Fruit fly (Drosophila melanogaster) whole organism, embryonic: ENCODE results near the gene Gyc88E.
A peak's percentile ranks its signal among the peaks of the same experiment; 100 is the strongest.

Source experiments
- Abd-B ChIP-seq: fragments of 200-800 bp; sonication (Bioruptor generic); optimal IDR thresholded peaks from 2 replicates; lab custom pipeline; 2018; ENCODE audit warnings: missing biosample characterization, mild to moderate bottlenecking, missing genetic modification characterization, moderate library complexity
- Bdp1 ChIP-seq: fragments of 200-800 bp; sonication (Bioruptor generic); optimal IDR thresholded peaks from 3 replicates; lab custom pipeline; 2016; ENCODE audit warnings: missing biosample characterization, missing genetic modification characterization
- CG12659 ChIP-seq: fragments of 200-800 bp; sonication (Bioruptor generic); optimal IDR thresholded peaks from 3 replicates; lab custom pipeline; 2017; ENCODE audit warnings: mild to moderate bottlenecking, missing biosample characterization, missing genetic modification reagents, missing genetic modification characterization
- CG14710 ChIP-seq: fragments of 200-800 bp; sonication (Bioruptor generic); optimal IDR thresholded peaks from 3 replicates; lab custom pipeline; 2019; ENCODE audit warnings: missing biosample characterization, mild to moderate bottlenecking, missing genetic modification characterization, moderate library complexity
- CG16863 ChIP-seq: fragments of 200-800 bp; sonication (Bioruptor generic); optimal IDR thresholded peaks from 3 replicates; lab custom pipeline; 2016; ENCODE audit warnings: missing biosample characterization, missing genetic modification characterization
- CG17568 ChIP-seq: fragments of 200-800 bp; sonication (Bioruptor generic); optimal IDR thresholded peaks from 2 replicates; lab custom pipeline; 2018; ENCODE audit warnings: missing biosample characterization, mild to moderate bottlenecking, missing genetic modification characterization, moderate library complexity
- CG2875 ChIP-seq: fragments of 200-800 bp; sonication (Bioruptor generic); optimal IDR thresholded peaks from 2 replicates; lab custom pipeline; 2017; ENCODE audit warnings: missing biosample characterization, mild to moderate bottlenecking, missing genetic modification characterization, missing genetic modification reagents
- CG32772 ChIP-seq: fragments of 200-800 bp; sonication (Bioruptor generic); IDR thresholded peaks from 2 replicates; pipeline ENCODE4 v1.3.6; 2022; ENCODE audit warnings: missing biosample characterization, missing genetic modification characterization
- CG4328 ChIP-seq: fragments of 200-800 bp; sonication (Bioruptor generic); optimal IDR thresholded peaks from 3 replicates; lab custom pipeline; 2017; ENCODE audit warnings: missing biosample characterization, missing genetic modification reagents, missing genetic modification characterization
- CG4360 ChIP-seq: fragments of 200-800 bp; sonication (Bioruptor generic); IDR thresholded peaks from 2 replicates; pipeline ENCODE4 v1.3.6; 2022; ENCODE audit warnings: missing biosample characterization, missing genetic modification characterization
- CG5180 ChIP-seq: fragments of 200-800 bp; sonication (Bioruptor generic); optimal IDR thresholded peaks from 3 replicates; lab custom pipeline; 2017; ENCODE audit warnings: missing biosample characterization, missing genetic modification characterization, mild to moderate bottlenecking, moderate library complexity, missing genetic modification reagents
- CG6654 ChIP-seq: fragments of 200-800 bp; sonication (Bioruptor generic); optimal IDR thresholded peaks from 2 replicates; lab custom pipeline; 2017; ENCODE audit warnings: missing biosample characterization, mild to moderate bottlenecking, missing genetic modification characterization
- CG8281 ChIP-seq: fragments of 200-800 bp; sonication (Bioruptor generic); optimal IDR thresholded peaks from 2 replicates; lab custom pipeline; 2018; ENCODE audit warnings: missing biosample characterization, mild to moderate bottlenecking, missing genetic modification characterization, moderate library complexity
- CG8478 ChIP-seq: fragments of >200 bp; optimal IDR thresholded peaks from 2 replicates; lab custom pipeline; 2018
- CG9817 ChIP-seq: fragments of 200-800 bp; sonication (Bioruptor generic); optimal IDR thresholded peaks from 2 replicates; lab custom pipeline; 2018; ENCODE audit warnings: missing biosample characterization, mild to moderate bottlenecking, missing genetic modification characterization, moderate library complexity
- Eip74EF ChIP-seq, 2 experiments: fragments of 200-800 bp in 1 of 2; fragments of >200 bp in 1 of 2; sonication (Bioruptor generic) in 1 of 2; optimal IDR thresholded peaks; 2 replicates each; lab custom pipeline; 2017 to 2019; ENCODE audit warnings: missing biosample characterization in 2 of 2, missing genetic modification characterization in 2 of 2, mild to moderate bottlenecking in 1 of 2, moderate library complexity in 1 of 2
- Ets65A ChIP-seq: fragments of 200-800 bp; sonication (Bioruptor generic); peaks from one replicate; lab custom pipeline; 2016; ENCODE audit warnings: missing biosample characterization, missing genetic modification characterization
- Med ChIP-seq: fragments of 200-800 bp; sonication (Bioruptor generic); peaks from one replicate; lab custom pipeline; 2016; ENCODE audit warnings: missing biosample characterization, missing genetic modification characterization, mild to moderate bottlenecking, inconsistent platforms, moderate library complexity
- Pdp1 ChIP-seq, 2 experiments: fragments of 200-800 bp; sonication (Bioruptor generic); optimal IDR thresholded peaks; 3 replicates each; lab custom pipeline; 2016; ENCODE audit warnings: missing biosample characterization in 2 of 2, missing genetic modification characterization in 2 of 2, mild to moderate bottlenecking in 1 of 2, moderate library complexity in 1 of 2
- abd-A ChIP-seq: fragments of 200-800 bp; sonication (Bioruptor generic); optimal IDR thresholded peaks from 3 replicates; lab custom pipeline; 2019; ENCODE audit warnings: missing biosample characterization, mild to moderate bottlenecking, missing genetic modification characterization, moderate library complexity
- amos ChIP-seq: fragments of 200-800 bp; sonication (Bioruptor generic); IDR thresholded peaks from 2 replicates; pipeline ENCODE4 v1.3.6; 2022; ENCODE audit warnings: missing biosample characterization, missing genetic modification characterization; ENCODE audit not compliant: partially characterized antibody
- cad ChIP-seq: fragments of >200 bp; optimal IDR thresholded peaks from 2 replicates; lab custom pipeline; 2017; ENCODE audit warnings: missing biosample characterization, missing genetic modification characterization
- chinmo ChIP-seq: fragments of 200-800 bp; sonication (Bioruptor generic); IDR thresholded peaks from 4 replicates; pipeline ENCODE4 v1.3.6; 2022; ENCODE audit warnings: missing biosample characterization, missing genetic modification characterization; ENCODE audit not compliant: partially characterized antibody
- chm ChIP-seq: fragments of 200-800 bp; sonication (Bioruptor generic); IDR thresholded peaks from 2 replicates; pipeline ENCODE4 v1.3.6; 2022; ENCODE audit warnings: missing biosample characterization, missing genetic modification characterization
- gcm ChIP-seq: fragments of 200-800 bp; sonication (Bioruptor generic); optimal IDR thresholded peaks from 2 replicates; lab custom pipeline; 2019; ENCODE audit warnings: missing biosample characterization, mild to moderate bottlenecking, missing genetic modification characterization, moderate library complexity
- gsb ChIP-seq: fragments of 200-800 bp; sonication (Bioruptor generic); IDR thresholded peaks from 2 replicates; pipeline ENCODE4 v1.3.6; 2022; ENCODE audit warnings: missing biosample characterization, missing genetic modification characterization
- lilli ChIP-seq: fragments of 200-800 bp; sonication (Bioruptor generic); optimal IDR thresholded peaks from 3 replicates; lab custom pipeline; 2016; ENCODE audit warnings: missing biosample characterization, missing genetic modification characterization
- luna ChIP-seq: fragments of 200-800 bp; sonication (Bioruptor generic); optimal IDR thresholded peaks from 2 replicates; lab custom pipeline; 2016; ENCODE audit warnings: missing biosample characterization, missing genetic modification characterization
- nmo ChIP-seq: fragments of 200-800 bp; sonication (Bioruptor generic); optimal IDR thresholded peaks from 2 replicates; lab custom pipeline; 2018; ENCODE audit warnings: missing biosample characterization, mild to moderate bottlenecking, missing genetic modification characterization, moderate library complexity
- oc ChIP-seq: fragments of 200-800 bp; sonication (Bioruptor generic); optimal IDR thresholded peaks from 2 replicates; lab custom pipeline; 2018; ENCODE audit warnings: missing biosample characterization, mild to moderate bottlenecking, missing genetic modification characterization, moderate library complexity
- pzg ChIP-seq: fragments of 200-800 bp; sonication (Bioruptor generic); optimal IDR thresholded peaks from 3 replicates; lab custom pipeline; 2018; ENCODE audit warnings: missing biosample characterization, mild to moderate bottlenecking, missing genetic modification characterization, moderate library complexity
- sd ChIP-seq: fragments of 200-800 bp; sonication (Bioruptor generic); optimal IDR thresholded peaks from 3 replicates; lab custom pipeline; 2018; ENCODE audit warnings: missing biosample characterization, mild to moderate bottlenecking, missing genetic modification characterization, moderate library complexity
- sens-2 ChIP-seq: fragments of 200-800 bp; sonication (Bioruptor generic); IDR thresholded peaks from 2 replicates; pipeline ENCODE4 v1.3.6; 2022; ENCODE audit warnings: missing biosample characterization, missing genetic modification characterization
- seq ChIP-seq: fragments of 200-800 bp; sonication (Bioruptor generic); IDR thresholded peaks from 2 replicates; pipeline ENCODE4 v1.3.6; 2022; ENCODE audit warnings: missing biosample characterization, missing genetic modification characterization
- sr ChIP-seq: fragments of 200-800 bp; sonication (Bioruptor generic); IDR thresholded peaks from 3 replicates; pipeline ENCODE4 v1.3.6; 2022; ENCODE audit warnings: missing biosample characterization, missing genetic modification characterization
- tx ChIP-seq: fragments of 200-800 bp; sonication (Bioruptor generic); optimal IDR thresholded peaks from 2 replicates; lab custom pipeline; 2016; ENCODE audit warnings: missing biosample characterization, missing genetic modification characterization
- vvl ChIP-seq: fragments of 200-800 bp; sonication (Bioruptor generic); IDR thresholded peaks from 2 replicates; pipeline ENCODE4 v1.3.6; 2022; ENCODE audit warnings: missing biosample characterization, missing genetic modification characterization

Gyc88E gene

dm6 chr3R:15124559-15124958 lies 25.6 kb upstream of the Gyc88E start:
- TF ChIP-seq Pdp1 (GFP tag; optimal IDR thresholded peaks at IDR 0.05; lab: Kevin White, UChicago) (peak in 1 of 2 experiments; percentile 15), CG32772 (GFP tag; lab: Robert Waterston, UW) (peak; percentile 54), CG8478 (lab: Kevin White, UChicago) (no peak), chinmo (GFP tag; lab: Robert Waterston, UW) (0 out of 4 replicates have a peak, but pooled peaks have one; percentile 41), CG6654 (no peak), sd (tag; lab: Kevin White, UChicago) (peak; percentile 81), abd-A (tag; lab: Kevin White, UChicago) (peak; percentile 36), CG4328 (peak; percentile 43), sr (peak; percentile 99), pzg (GFP tag; lab: Kevin White, UChicago) (no peak)

dm6 chr3R:15125796-15126195 lies 24.4 kb upstream of the Gyc88E start:
- no peak for TF ChIP-seq nmo (GFP tag; lab: Kevin White, UChicago)
- TF ChIP-seq Bdp1 (GFP tag; lab: Kevin White, UChicago): no peak
- peak; percentile 21; the same call in 1 of the 2 replicates for TF ChIP-seq gsb (GFP tag; lab: Robert Waterston, UW)
- 0 out of 2 replicates have a peak, but pooled peaks have one; percentile 14 for TF ChIP-seq CG4360 (GFP tag; lab: Robert Waterston, UW)
- TF ChIP-seq CG16863 (GFP tag; lab: Kevin White, UChicago): no peak
- no peak for TF ChIP-seq lilli
- no peak for TF ChIP-seq CG9817 (tag; lab: Kevin White, UChicago)
- peak; percentile 61 for TF ChIP-seq Ets65A (GFP tag; lab: Kevin White, UChicago)
- TF ChIP-seq Abd-B (GFP tag; lab: Kevin White, UChicago): no peak
- no peak for TF ChIP-seq CG5180 (GFP tag; lab: Kevin White, UChicago)
- TF ChIP-seq amos (GFP tag; lab: Robert Waterston, UW): no peak
- no peak for TF ChIP-seq gcm (GFP tag; lab: Kevin White, UChicago)
- TF ChIP-seq CG8281 (tag; lab: Kevin White, UChicago): no peak
- TF ChIP-seq sens-2: no peak
- TF ChIP-seq CG12659 (GFP tag; lab: Kevin White, UChicago): no peak
- TF ChIP-seq oc (tag; lab: Kevin White, UChicago): peak; percentile 83
- TF ChIP-seq cad (GFP tag; lab: Kevin White, UChicago): no peak
- TF ChIP-seq tx (GFP tag; lab: Kevin White, UChicago): no peak
- TF ChIP-seq CG14710: no peak
- no peak for TF ChIP-seq CG2875 (GFP tag; lab: Kevin White, UChicago)
- no peak for TF ChIP-seq Eip74EF (GFP tag; optimal IDR thresholded peaks at IDR 0.05; lab: Kevin White, UChicago)
- TF ChIP-seq sr: no peak
- TF ChIP-seq luna (GFP tag; lab: Kevin White, UChicago): no peak
- TF ChIP-seq, all 482 proteins: peak for 4

dm6 chr3R:15128060-15128459 lies 22.1 kb upstream of the Gyc88E start:
- TF ChIP-seq Med (GFP tag; lab: Kevin White, UChicago): peak; percentile 62
- TF ChIP-seq chm (GFP tag; lab: Robert Waterston, UW): no peak
- 0 out of 2 replicates have a peak, but pooled peaks have one; percentile 8 for TF ChIP-seq seq (GFP tag; lab: Robert Waterston, UW)
- TF ChIP-seq CG17568 (GFP tag; lab: Kevin White, UChicago): no peak
- peak; percentile 92 for TF ChIP-seq vvl
